Fruit fly (Drosophila melanogaster): ENCODE data around the gene nAChRbeta3.

The nAChRbeta3 gene

DNA sequence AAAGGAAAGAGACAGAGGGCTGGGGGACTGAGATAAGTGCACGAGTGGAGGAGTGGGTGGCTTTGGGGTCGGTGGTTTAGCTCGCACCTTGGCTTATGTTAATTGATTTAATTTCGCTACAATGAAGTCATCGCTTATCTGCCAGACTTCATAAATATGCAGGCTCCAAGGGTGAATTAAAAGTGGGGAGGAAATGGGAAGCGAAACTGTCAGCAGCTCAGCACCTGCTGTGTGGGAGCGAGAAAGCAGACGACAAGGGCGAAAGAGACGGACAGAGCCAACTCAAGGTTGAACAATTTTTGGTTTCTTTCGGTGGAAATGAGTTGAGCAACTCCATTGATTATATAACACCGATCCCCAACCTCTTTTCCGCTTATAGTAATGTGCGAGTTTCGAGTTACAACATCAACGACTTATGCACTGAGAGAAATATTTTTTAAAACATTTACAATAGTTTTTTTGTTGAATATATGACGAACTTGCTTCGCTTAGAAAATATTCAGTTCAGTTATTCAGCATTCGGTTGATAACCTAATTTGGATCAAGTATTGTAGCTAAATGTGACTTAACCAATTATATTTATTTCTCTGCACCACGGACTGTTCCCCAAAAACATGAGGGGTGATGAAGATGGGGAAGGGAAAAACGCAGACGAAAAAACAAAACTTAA, 24.5 kb upstream of the nAChRbeta3 start (continued):
- no peak for TF ChIP-seq HLH4C (GFP tag; IDR thresholded peaks at IDR 0.05; ENCODE audit: partially characterized antibody)
- peak; percentile 84 for TF ChIP-seq CG12769 (tag; optimal IDR thresholded peaks at IDR 0.05)
- no peak for TF ChIP-seq CG7745 (tag; optimal IDR thresholded peaks at IDR 0.05)
- TF ChIP-seq CG4820 (GFP tag; optimal IDR thresholded peaks at IDR 0.05): peak; percentile 83
- TF ChIP-seq CG3726 (GFP tag; IDR thresholded peaks at IDR 0.05): peak; percentile 78
- peak; percentile 86 for TF ChIP-seq Asciz (GFP tag; optimal IDR thresholded peaks at IDR 0.05)
- peak; percentile 92 for TF ChIP-seq HLH3B (GFP tag; IDR thresholded peaks at IDR 0.05)
- TF ChIP-seq CG42726 (GFP tag; IDR thresholded peaks at IDR 0.05; ENCODE audit: partially characterized antibody): no peak
- peak; percentile 83 for TF ChIP-seq row (GFP tag; IDR thresholded peaks at IDR 0.05)
- TF ChIP-seq CG7928 (GFP tag; optimal IDR thresholded peaks at IDR 0.05): no peak
- TF ChIP-seq Neu2 (GFP tag; optimal IDR thresholded peaks at IDR 0.05; ENCODE audit: borderline replicate concordance): no peak
- no peak for TF ChIP-seq MBD-R2 (GFP tag; IDR thresholded peaks at IDR 0.05)
- TF ChIP-seq Mes4 (GFP tag; optimal IDR thresholded peaks at IDR 0.05): peak; percentile 82
- peak; percentile 90 for TF ChIP-seq ttk (GFP tag; IDR thresholded peaks at IDR 0.05)
- no peak for TF ChIP-seq CG15479 (GFP tag; optimal IDR thresholded peaks at IDR 0.05)
- TF ChIP-seq CG3995 (GFP tag; optimal IDR thresholded peaks at IDR 0.05): no peak
- TF ChIP-seq CG7987 (GFP tag; optimal IDR thresholded peaks at IDR 0.05): no peak
- peak; percentile 36 for TF ChIP-seq sug (tag; optimal IDR thresholded peaks at IDR 0.05)
- TF ChIP-seq cad (GFP tag; optimal IDR thresholded peaks at IDR 0.05): no peak
- peak; percentile 66 for TF ChIP-seq pb (GFP tag; optimal IDR thresholded peaks at IDR 0.05)
- TF ChIP-seq CG13894 (tag; optimal IDR thresholded peaks at IDR 0.05): no peak
- TF ChIP-seq pum (GFP tag; optimal IDR thresholded peaks at IDR 0.05): peak; percentile 88
- TF ChIP-seq CG18599 (GFP tag; optimal IDR thresholded peaks at IDR 0.05): peak; percentile 77
- peak; percentile 84 for TF ChIP-seq pnt (GFP tag; optimal IDR thresholded peaks at IDR 0.05)
- no peak for TF ChIP-seq exex (tag; optimal IDR thresholded peaks at IDR 0.05)
- peak; percentile 49 for TF ChIP-seq gcm2 (GFP tag; optimal IDR thresholded peaks at IDR 0.05)
- TF ChIP-seq ato (GFP tag; IDR thresholded peaks at IDR 0.05; ENCODE audit: partially characterized antibody): no peak
- peak; percentile 89 for TF ChIP-seq CG10959 (GFP tag; IDR thresholded peaks at IDR 0.05)
- peak; percentile 38; the same call in 1 of the 2 replicates for TF ChIP-seq wdn (GFP tag; IDR thresholded peaks at IDR 0.05)
- TF ChIP-seq wek (GFP tag; optimal IDR thresholded peaks at IDR 0.05): peak; percentile 81
- TF ChIP-seq gt (GFP tag; IDR thresholded peaks at IDR 0.05): no peak
- TF ChIP-seq D19A (tag; optimal IDR thresholded peaks at IDR 0.05): peak; percentile 91
- peak; percentile 87 for TF ChIP-seq CG18476 (GFP tag; optimal IDR thresholded peaks at IDR 0.05)
- TF ChIP-seq CG14441 (GFP tag; IDR thresholded peaks at IDR 0.05): peak; percentile 87
- peak; percentile 58 for TF ChIP-seq CG9817 (tag; optimal IDR thresholded peaks at IDR 0.05)
- peak; percentile 76 for TF ChIP-seq Vsx1 (GFP tag; optimal IDR thresholded peaks at IDR 0.05)
- TF ChIP-seq C15 (GFP tag; IDR thresholded peaks at IDR 0.05): no peak
- TF ChIP-seq CG11504 (tag; optimal IDR thresholded peaks at IDR 0.05): peak; percentile 95
- TF ChIP-seq CG14014 (GFP tag; IDR thresholded peaks at IDR 0.05): peak; percentile 75
- peak; percentile 64 for TF ChIP-seq slp2 (GFP tag; optimal IDR thresholded peaks at IDR 0.05)
- TF ChIP-seq Lim3 (GFP tag; IDR thresholded peaks at IDR 0.05): peak; percentile 65; the same call in 1 of the 2 replicates
- peak; percentile 84 for TF ChIP-seq tap (tag; optimal IDR thresholded peaks at IDR 0.05)
- peak; percentile 53 for TF ChIP-seq p53 (GFP tag; optimal IDR thresholded peaks at IDR 0.05)
- TF ChIP-seq salm (tag; optimal IDR thresholded peaks at IDR 0.05): peak; percentile 83
- TF ChIP-seq H15 (GFP tag; IDR thresholded peaks at IDR 0.05): peak; percentile 80; the same call in 2 of the 3 replicates
- TF ChIP-seq CG8359 (GFP tag; optimal IDR thresholded peaks at IDR 0.05; ENCODE audit: borderline replicate concordance): peak; percentile 42
- peak; percentile 60 for TF ChIP-seq CG3065 (GFP tag; optimal IDR thresholded peaks at IDR 0.05)
- TF ChIP-seq CG16863 (GFP tag; optimal IDR thresholded peaks at IDR 0.05): peak; percentile 77
- TF ChIP-seq dan (GFP tag; IDR thresholded peaks at IDR 0.05): 0 out of 2 replicates have a peak, but pooled peaks have one; percentile 11
- TF ChIP-seq jing (GFP tag; optimal IDR thresholded peaks at IDR 0.05): peak; percentile 89

Data from whole organism, embryonic.